Worm (Caenorhabditis elegans): ENCODE measurements around the gene C29H12.6.

DNA sequence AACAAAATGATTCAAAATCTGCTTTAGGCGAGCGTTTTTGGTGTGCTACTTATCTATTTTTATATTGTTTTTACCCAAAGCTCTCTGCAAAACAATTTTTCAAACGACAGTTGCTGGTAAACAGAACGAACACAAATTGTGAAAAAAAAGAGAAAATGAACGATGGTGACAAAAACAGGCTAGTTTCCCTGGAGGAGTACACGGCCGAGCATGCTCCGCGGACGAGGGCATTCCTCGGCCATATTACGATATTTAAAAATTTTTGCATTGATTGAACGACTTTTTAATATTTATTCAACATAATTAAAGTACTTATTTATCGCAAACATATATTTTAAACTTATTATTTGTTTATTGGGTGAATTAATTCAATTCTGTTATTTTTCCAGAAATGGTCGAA, 20.6 kb downstream of the C29H12.6 start, which contains the start of the genes tpp-2 and rbbp-5:
- TF ChIP-seq ceh-82 (tag; optimal IDR thresholded peaks at IDR 0.05) (no peak), nhr-11 (tag; optimal IDR thresholded peaks at IDR 0.05) (no peak), ztf-11 (tag; optimal IDR thresholded peaks at IDR 0.05) (no peak), R02D3.7 (tag; optimal IDR thresholded peaks at IDR 0.05) (no peak), nhr-77 (tag; optimal IDR thresholded peaks at IDR 0.05) (no peak), lsy-2 (tag; optimal IDR thresholded peaks at IDR 0.05) (peak; percentile 19 to 83), mdl-1 (tag; optimal IDR thresholded peaks at IDR 0.05) (no peak), lin-39 (tag; optimal IDR thresholded peaks at IDR 0.05) (no peak), egl-27 (tag; optimal IDR thresholded peaks at IDR 0.05) (no peak), Y55F3AM.14 (GFP tag; optimal IDR thresholded peaks at IDR 0.05) (no peak)

Data from whole organism, L2 larva.